Fruit fly (Drosophila melanogaster) whole organism, embryonic: ENCODE measurements around the gene CG42540.

Source experiments
- Ada2b ChIP-seq: fragments of 200-800 bp; sonication (Bioruptor generic); IDR thresholded peaks from 2 replicates; pipeline ENCODE4 v1.3.6; 2022; ENCODE audit warnings: missing biosample characterization, missing genetic modification characterization
- Adf1 ChIP-seq: fragments of 200-800 bp; sonication (Bioruptor generic); IDR thresholded peaks from 2 replicates; pipeline ENCODE4 v1.3.6; 2022; ENCODE audit warnings: missing biosample characterization, missing genetic modification characterization
- Aef1 ChIP-seq: fragments of 200-800 bp; sonication (Bioruptor generic); IDR thresholded peaks from 3 replicates; pipeline ENCODE4 v1.3.6; 2022; ENCODE audit warnings: missing biosample characterization, missing genetic modification characterization
- CG10274 ChIP-seq: fragments of 200-800 bp; sonication (Bioruptor generic); optimal IDR thresholded peaks from 3 replicates; lab custom pipeline; 2017; ENCODE audit warnings: missing biosample characterization, mild to moderate bottlenecking, missing genetic modification characterization
- CG10431 ChIP-seq: fragments of 200-800 bp; sonication (Bioruptor generic); optimal IDR thresholded peaks from 3 replicates; lab custom pipeline; 2018; ENCODE audit warnings: missing biosample characterization, mild to moderate bottlenecking, missing genetic modification characterization
- CG11085 ChIP-seq: fragments of 200-800 bp; sonication (Bioruptor generic); IDR thresholded peaks from 2 replicates; pipeline ENCODE4 v1.3.6; 2022; ENCODE audit warnings: missing biosample characterization, missing genetic modification characterization
- CG14860 ChIP-seq: fragments of 200-800 bp; sonication (Bioruptor generic); IDR thresholded peaks from 3 replicates; pipeline ENCODE4 v1.3.6; 2022; ENCODE audit warnings: missing biosample characterization, missing genetic modification characterization; ENCODE audit not compliant: partially characterized antibody
- CG15011 ChIP-seq: fragments of 200-800 bp; sonication (Bioruptor generic); optimal IDR thresholded peaks from 3 replicates; lab custom pipeline; 2018; ENCODE audit warnings: missing biosample characterization, mild to moderate bottlenecking, missing genetic modification characterization
- CG1529 ChIP-seq: fragments of 200-800 bp; sonication (Bioruptor generic); optimal IDR thresholded peaks from 3 replicates; lab custom pipeline; 2018; ENCODE audit warnings: missing biosample characterization, missing genetic modification characterization
- CG17612 ChIP-seq: fragments of 200-800 bp; sonication (Bioruptor generic); IDR thresholded peaks from 2 replicates; pipeline ENCODE4 v1.3.6; 2022; ENCODE audit warnings: missing biosample characterization, missing genetic modification characterization
- CG18476 ChIP-seq: fragments of 200-800 bp; sonication (Bioruptor generic); optimal IDR thresholded peaks from 2 replicates; lab custom pipeline; 2016; ENCODE audit warnings: missing biosample characterization, mild to moderate bottlenecking, missing genetic modification characterization
- CG2116 ChIP-seq: fragments of 200-800 bp; sonication (Bioruptor generic); optimal IDR thresholded peaks from 3 replicates; lab custom pipeline; 2018; ENCODE audit warnings: missing biosample characterization, mild to moderate bottlenecking, missing genetic modification characterization
- CG31224 ChIP-seq: fragments of 200-800 bp; sonication (Bioruptor generic); IDR thresholded peaks from 2 replicates; pipeline ENCODE4 v1.3.6; 2022; ENCODE audit warnings: missing biosample characterization, missing genetic modification characterization
- CG31388 ChIP-seq: fragments of 200-800 bp; sonication (Bioruptor generic); optimal IDR thresholded peaks from 2 replicates; lab custom pipeline; 2016; ENCODE audit warnings: missing biosample characterization, missing genetic modification characterization
- CG3163 ChIP-seq: fragments of 200-800 bp; sonication (Bioruptor generic); optimal IDR thresholded peaks from 3 replicates; lab custom pipeline; 2016; ENCODE audit warnings: missing biosample characterization, missing genetic modification characterization
- CG33213 ChIP-seq: fragments of 200-800 bp; sonication (Bioruptor generic); optimal IDR thresholded peaks from 3 replicates; lab custom pipeline; 2016; ENCODE audit warnings: missing biosample characterization, missing genetic modification characterization
- CG3995 ChIP-seq: fragments of 200-800 bp; sonication (Bioruptor generic); optimal IDR thresholded peaks from 3 replicates; lab custom pipeline; 2016; ENCODE audit warnings: missing biosample characterization, missing genetic modification characterization
- CG4820 ChIP-seq: fragments of 200-800 bp; sonication (Bioruptor generic); optimal IDR thresholded peaks from 3 replicates; lab custom pipeline; 2016; ENCODE audit warnings: missing biosample characterization, missing genetic modification characterization
- CG6254 ChIP-seq: fragments of 200-800 bp; sonication (Bioruptor generic); optimal IDR thresholded peaks from 3 replicates; lab custom pipeline; 2017; ENCODE audit warnings: mild to moderate bottlenecking, missing biosample characterization, missing genetic modification reagents, missing genetic modification characterization
- CG6689 ChIP-seq: fragments of 200-800 bp; sonication (Bioruptor generic); IDR thresholded peaks from 2 replicates; pipeline ENCODE4 v1.3.6; 2022; ENCODE audit warnings: missing biosample characterization, missing genetic modification characterization
- CG9797 ChIP-seq: fragments of 200-800 bp; sonication (Bioruptor generic); optimal IDR thresholded peaks from 3 replicates; lab custom pipeline; 2018; ENCODE audit warnings: missing biosample characterization, mild to moderate bottlenecking, missing genetic modification characterization
- CG9817 ChIP-seq: fragments of 200-800 bp; sonication (Bioruptor generic); optimal IDR thresholded peaks from 2 replicates; lab custom pipeline; 2018; ENCODE audit warnings: missing biosample characterization, mild to moderate bottlenecking, missing genetic modification characterization, moderate library complexity
- Camta ChIP-seq: fragments of 200-800 bp; sonication (Bioruptor generic); optimal IDR thresholded peaks from 2 replicates; lab custom pipeline; 2016; ENCODE audit warnings: missing biosample characterization, missing genetic modification characterization
- E2f2 ChIP-seq: fragments of 200-800 bp; sonication (Bioruptor generic); IDR thresholded peaks from 2 replicates; pipeline ENCODE4 v1.3.6; 2022; ENCODE audit warnings: missing biosample characterization, missing genetic modification characterization
- HHEX ChIP-seq: fragments of 200-800 bp; sonication (Bioruptor generic); optimal IDR thresholded peaks from 3 replicates; lab custom pipeline; 2017; ENCODE audit warnings: missing biosample characterization, mild to moderate bottlenecking, missing genetic modification characterization, missing genetic modification reagents
- Hr3 ChIP-seq: fragments of 200-800 bp; sonication (Bioruptor generic); optimal IDR thresholded peaks from 3 replicates; lab custom pipeline; 2016; ENCODE audit warnings: missing biosample characterization, missing genetic modification characterization
- Hr51 ChIP-seq, 2 experiments: fragments of 200-800 bp; sonication (Bioruptor generic); optimal IDR thresholded peaks; 2 replicates in 1 of 2; 3 replicates in 1 of 2; lab custom pipeline; 2016 to 2018; ENCODE audit warnings: missing biosample characterization in 2 of 2, missing genetic modification characterization in 2 of 2, mild to moderate bottlenecking in 1 of 2, moderate library complexity in 1 of 2
- Max ChIP-seq: fragments of 200-800 bp; sonication (Bioruptor generic); optimal IDR thresholded peaks from 2 replicates; lab custom pipeline; 2016; ENCODE audit warnings: missing biosample characterization, mild to moderate bottlenecking, missing genetic modification characterization
- Meics ChIP-seq: fragments of 200-800 bp; sonication (Bioruptor generic); optimal IDR thresholded peaks from 2 replicates; lab custom pipeline; 2017; ENCODE audit warnings: missing biosample characterization, mild to moderate bottlenecking, missing genetic modification characterization
- Ptx1 ChIP-seq: fragments of 200-800 bp; sonication (Bioruptor generic); IDR thresholded peaks from 2 replicates; pipeline ENCODE4 v1.3.6; 2022; ENCODE audit warnings: missing biosample characterization, missing genetic modification characterization
- abd-A ChIP-seq: fragments of 200-800 bp; sonication (Bioruptor generic); optimal IDR thresholded peaks from 3 replicates; lab custom pipeline; 2019; ENCODE audit warnings: missing biosample characterization, mild to moderate bottlenecking, missing genetic modification characterization, moderate library complexity
- ase ChIP-seq: fragments of 200-800 bp; sonication (Bioruptor generic); IDR thresholded peaks from 3 replicates; pipeline ENCODE4 v1.3.6; 2022; ENCODE audit warnings: missing biosample characterization, missing genetic modification characterization
- ash1 ChIP-seq: fragments of 200-800 bp; sonication (Bioruptor generic); optimal IDR thresholded peaks from 2 replicates; lab custom pipeline; 2018; ENCODE audit warnings: missing biosample characterization, mild to moderate bottlenecking, missing genetic modification characterization
- croc ChIP-seq: fragments of 200-800 bp; sonication (Bioruptor generic); conservative IDR thresholded peaks from 3 replicates; pipeline ENCODE4 v1.3.6; 2022; ENCODE audit warnings: missing biosample characterization, missing genetic modification characterization
- crol ChIP-seq: fragments of 200-800 bp; sonication (Bioruptor generic); IDR thresholded peaks from 2 replicates; pipeline ENCODE4 v1.3.6; 2022; ENCODE audit warnings: missing biosample characterization, missing genetic modification characterization
- dmrt11E ChIP-seq: fragments of 200-800 bp; sonication (Bioruptor generic); optimal IDR thresholded peaks from 3 replicates; lab custom pipeline; 2018; ENCODE audit warnings: missing biosample characterization, mild to moderate bottlenecking, missing genetic modification characterization, moderate library complexity
- emc ChIP-seq: fragments of 200-800 bp; sonication (Bioruptor generic); optimal IDR thresholded peaks from 2 replicates; lab custom pipeline; 2016; ENCODE audit warnings: missing biosample characterization, missing genetic modification characterization
- en ChIP-seq: fragments of 200-800 bp; sonication (Bioruptor generic); optimal IDR thresholded peaks from 2 replicates; lab custom pipeline; 2016; ENCODE audit warnings: missing biosample characterization, missing genetic modification characterization
- ftz-f1 ChIP-seq: fragments of 200-800 bp; sonication (Bioruptor generic); optimal IDR thresholded peaks from 2 replicates; lab custom pipeline; 2016; ENCODE audit warnings: missing biosample characterization, missing genetic modification characterization
- gsb-n ChIP-seq: fragments of 200-800 bp; sonication (Bioruptor generic); optimal IDR thresholded peaks from 3 replicates; lab custom pipeline; 2018; ENCODE audit warnings: missing biosample characterization, mild to moderate bottlenecking, missing genetic modification characterization
- knrl ChIP-seq: fragments of 200-800 bp; sonication (Bioruptor generic); IDR thresholded peaks from 3 replicates; pipeline ENCODE4 v1.3.6; 2022; ENCODE audit warnings: missing biosample characterization, missing genetic modification characterization; ENCODE audit not compliant: partially characterized antibody
- mld ChIP-seq: fragments of 200-800 bp; sonication (Bioruptor generic); IDR thresholded peaks from 3 replicates; pipeline ENCODE4 v1.3.6; 2022; ENCODE audit warnings: missing biosample characterization, missing genetic modification characterization; ENCODE audit not compliant: partially characterized antibody
- onecut ChIP-seq: fragments of 200-800 bp; sonication (Bioruptor generic); IDR thresholded peaks from 2 replicates; pipeline ENCODE4 v1.3.6; 2022; ENCODE audit warnings: missing biosample characterization, missing genetic modification characterization
- row ChIP-seq: fragments of 200-800 bp; sonication (Bioruptor generic); IDR thresholded peaks from 3 replicates; pipeline ENCODE4 v1.3.6; 2022; ENCODE audit warnings: missing biosample characterization, missing genetic modification characterization
- sisA ChIP-seq: fragments of 200-800 bp; sonication (Bioruptor generic); IDR thresholded peaks from 2 replicates; pipeline ENCODE4 v1.3.6; 2022; ENCODE audit warnings: missing biosample characterization, missing genetic modification characterization
- slou ChIP-seq: fragments of 200-800 bp; sonication (Bioruptor generic); optimal IDR thresholded peaks from 3 replicates; lab custom pipeline; 2016; ENCODE audit warnings: missing biosample characterization, missing genetic modification characterization
- ssp ChIP-seq: fragments of 200-800 bp; sonication (Bioruptor generic); IDR thresholded peaks from 2 replicates; pipeline ENCODE4 v1.3.6; 2022; ENCODE audit warnings: missing biosample characterization, missing genetic modification characterization
- stwl ChIP-seq: fragments of 200-800 bp; sonication (Bioruptor generic); optimal IDR thresholded peaks from 3 replicates; lab custom pipeline; 2018; ENCODE audit warnings: missing biosample characterization, mild to moderate bottlenecking, missing genetic modification characterization, moderate library complexity
- toy ChIP-seq: fragments of 200-800 bp; sonication (Bioruptor generic); IDR thresholded peaks from 2 replicates; pipeline ENCODE4 v1.3.6; 2022; ENCODE audit warnings: missing biosample characterization, missing genetic modification characterization
- tup ChIP-seq: fragments of 200-800 bp; sonication (Bioruptor generic); optimal IDR thresholded peaks from 2 replicates; lab custom pipeline; 2016; ENCODE audit warnings: missing biosample characterization, mild to moderate bottlenecking, missing genetic modification characterization, moderate library complexity
- vfl ChIP-seq: fragments of 200-800 bp; sonication (Bioruptor generic); optimal IDR thresholded peaks from 2 replicates; lab custom pipeline; 2016; ENCODE audit warnings: missing biosample characterization, missing genetic modification characterization
- yki ChIP-seq: fragments of >200 bp; optimal IDR thresholded peaks from 3 replicates; lab custom pipeline; 2018

CG42540 gene

dm6 chr3L:4613083-4613482 lies 57.2 kb downstream of the CG42540 start (continued):
- TF ChIP-seq Hr3 (GFP tag; lab: Kevin White, UChicago) (peak; percentile 90), CG6689 (GFP tag; lab: Robert Waterston, UW) (peak; percentile 95), Ptx1 (GFP tag; lab: Robert Waterston, UW) (peak; percentile 94), abd-A (tag; lab: Kevin White, UChicago) (peak; percentile 58), CG18476 (peak; percentile 90), emc (GFP tag; lab: Kevin White, UChicago) (peak; percentile 81), knrl (GFP tag; lab: Robert Waterston, UW) (no peak), CG9797 (GFP tag; lab: Kevin White, UChicago) (peak; percentile 38), Adf1 (GFP tag; lab: Robert Waterston, UW) (peak; percentile 51), dmrt11E (tag; lab: Kevin White, UChicago) (peak; percentile 91), CG2116 (GFP tag; lab: Kevin White, UChicago) (peak; percentile 77), sisA (GFP tag; lab: Robert Waterston, UW) (peak; percentile 94), CG14860 (GFP tag; lab: Robert Waterston, UW) (no peak), vfl (GFP tag; lab: Kevin White, UChicago) (peak; percentile 60), CG3995 (GFP tag; lab: Kevin White, UChicago) (peak; percentile 57), CG6254 (peak; percentile 95), CG31224 (GFP tag; lab: Robert Waterston, UW) (peak; percentile 80), CG9817 (tag; lab: Kevin White, UChicago) (peak; percentile 72), stwl (tag; lab: Kevin White, UChicago) (peak; percentile 58), toy (GFP tag; lab: Robert Waterston, UW) (peak; percentile 76), CG11085 (peak; percentile 73), HHEX (GFP tag; lab: Kevin White, UChicago) (peak; percentile 94), crol (GFP tag; lab: Robert Waterston, UW) (peak; percentile 37; the same call in 1 of the 2 replicates), Camta (GFP tag; lab: Kevin White, UChicago) (peak; percentile 95), onecut (peak; percentile 96), Max (peak; percentile 94), CG3163 (peak; percentile 63), en (GFP tag; lab: Kevin White, UChicago) (peak; percentile 42), ssp (GFP tag; lab: Robert Waterston, UW) (peak; percentile 83), ase (GFP tag; lab: Robert Waterston, UW) (peak; percentile 96), Hr51 (GFP tag; optimal IDR thresholded peaks at IDR 0.05; lab: Kevin White, UChicago) (peak; percentile 85 to 94), Aef1 (GFP tag; lab: Robert Waterston, UW) (peak; percentile 88), CG31388 (GFP tag; lab: Kevin White, UChicago) (peak; percentile 85), tup (GFP tag; lab: Kevin White, UChicago) (peak; percentile 55), slou (GFP tag; lab: Kevin White, UChicago) (peak; percentile 87), CG10274 (GFP tag; lab: Kevin White, UChicago) (peak; percentile 88), Meics (GFP tag; lab: Kevin White, UChicago) (peak; percentile 93), CG15011 (peak; percentile 88), CG17612 (GFP tag; lab: Robert Waterston, UW) (peak; percentile 79), croc (GFP tag; lab: Robert Waterston, UW) (peak; percentile 83), gsb-n (tag; lab: Kevin White, UChicago) (peak; percentile 92), ftz-f1 (GFP tag; lab: Kevin White, UChicago) (peak; percentile 37), ash1 (GFP tag; lab: Kevin White, UChicago) (peak; percentile 64), CG4820 (peak; percentile 95), CG10431 (GFP tag; lab: Kevin White, UChicago) (peak; percentile 78), Ada2b (GFP tag; lab: Robert Waterston, UW) (peak; percentile 95), mld (no peak), CG33213 (peak; percentile 83), yki (lab: Kevin White, UChicago) (no peak), row (peak; percentile 96), E2f2 (GFP tag; lab: Robert Waterston, UW) (peak; percentile 73), CG1529 (GFP tag; lab: Kevin White, UChicago) (peak; percentile 90)
